Fruit fly (Drosophila melanogaster) whole organism, embryonic: ENCODE measurements around the gene MED14.

Experiments
- Atf3 ChIP-seq: fragments of 200-800 bp; sonication (Bioruptor generic); optimal IDR thresholded peaks from 3 replicates; lab custom pipeline; 2016; ENCODE audit warnings: missing biosample characterization, missing genetic modification characterization
- Bdp1 ChIP-seq: fragments of 200-800 bp; sonication (Bioruptor generic); optimal IDR thresholded peaks from 3 replicates; lab custom pipeline; 2016; ENCODE audit warnings: missing biosample characterization, missing genetic modification characterization
- Bgb ChIP-seq: fragments of 200-800 bp; sonication (Bioruptor generic); IDR thresholded peaks from 2 replicates; pipeline ENCODE4 v1.3.6; 2022; ENCODE audit warnings: missing biosample characterization, missing genetic modification characterization; ENCODE audit not compliant: partially characterized antibody
- Bteb2 ChIP-seq: fragments of 200-800 bp; sonication (Bioruptor generic); optimal IDR thresholded peaks from 2 replicates; lab custom pipeline; 2016; ENCODE audit warnings: missing biosample characterization, missing genetic modification characterization
- CG10267 ChIP-seq: fragments of 200-800 bp; sonication (Bioruptor generic); optimal IDR thresholded peaks from 2 replicates; lab custom pipeline; 2018; ENCODE audit warnings: missing biosample characterization, mild to moderate bottlenecking, missing genetic modification characterization, moderate library complexity
- CG10274 ChIP-seq: fragments of 200-800 bp; sonication (Bioruptor generic); optimal IDR thresholded peaks from 3 replicates; lab custom pipeline; 2017; ENCODE audit warnings: missing biosample characterization, mild to moderate bottlenecking, missing genetic modification characterization
- CG10565 ChIP-seq: fragments of 200-800 bp; sonication (Bioruptor generic); optimal IDR thresholded peaks from 3 replicates; lab custom pipeline; 2016; ENCODE audit warnings: missing biosample characterization, mild to moderate bottlenecking, missing genetic modification characterization
- CG11723 ChIP-seq: fragments of 200-800 bp; sonication (Bioruptor generic); optimal IDR thresholded peaks from 2 replicates; lab custom pipeline; 2017; ENCODE audit warnings: missing biosample characterization, mild to moderate bottlenecking, missing genetic modification characterization
- CG12942 ChIP-seq: fragments of 200-800 bp; sonication (Bioruptor generic); optimal IDR thresholded peaks from 3 replicates; lab custom pipeline; 2016; ENCODE audit warnings: missing biosample characterization, missing genetic modification characterization
- CG13424 ChIP-seq: fragments of 200-800 bp; sonication (Bioruptor generic); optimal IDR thresholded peaks from 2 replicates; lab custom pipeline; 2019; ENCODE audit warnings: missing biosample characterization, mild to moderate bottlenecking, missing genetic modification characterization, moderate library complexity
- CG14050 ChIP-seq: fragments of 200-800 bp; sonication (Bioruptor generic); IDR thresholded peaks from 3 replicates; pipeline ENCODE4 v1.3.6; 2022; ENCODE audit warnings: missing biosample characterization, missing genetic modification characterization
- CG15601 ChIP-seq: fragments of 200-800 bp; sonication (Bioruptor generic); optimal IDR thresholded peaks from 3 replicates; lab custom pipeline; 2019; ENCODE audit warnings: missing biosample characterization, mild to moderate bottlenecking, missing genetic modification characterization, moderate library complexity
- CG16815 ChIP-seq: fragments of 200-800 bp; sonication (Bioruptor generic); optimal IDR thresholded peaks from 3 replicates; lab custom pipeline; 2017; ENCODE audit warnings: missing biosample characterization, mild to moderate bottlenecking, missing genetic modification characterization
- CG16863 ChIP-seq: fragments of 200-800 bp; sonication (Bioruptor generic); optimal IDR thresholded peaks from 3 replicates; lab custom pipeline; 2016; ENCODE audit warnings: missing biosample characterization, missing genetic modification characterization
- CG17568 ChIP-seq: fragments of 200-800 bp; sonication (Bioruptor generic); optimal IDR thresholded peaks from 2 replicates; lab custom pipeline; 2018; ENCODE audit warnings: missing biosample characterization, mild to moderate bottlenecking, missing genetic modification characterization, moderate library complexity
- CG18619 ChIP-seq: fragments of 200-800 bp; sonication (Bioruptor generic); optimal IDR thresholded peaks from 3 replicates; lab custom pipeline; 2017; ENCODE audit warnings: missing biosample characterization, mild to moderate bottlenecking, missing genetic modification characterization
- CG3407 ChIP-seq: fragments of 200-800 bp; sonication (Bioruptor generic); optimal IDR thresholded peaks from 2 replicates; lab custom pipeline; 2018; ENCODE audit warnings: missing biosample characterization, mild to moderate bottlenecking, missing genetic modification characterization
- CG3838 ChIP-seq: fragments of 200-800 bp; sonication (Bioruptor generic); optimal IDR thresholded peaks from 3 replicates; lab custom pipeline; 2016; ENCODE audit warnings: missing biosample characterization, missing genetic modification characterization
- CG5245 ChIP-seq: fragments of 200-800 bp; sonication (Bioruptor generic); optimal IDR thresholded peaks from 3 replicates; lab custom pipeline; 2016; ENCODE audit warnings: missing biosample characterization, missing genetic modification characterization
- CG7556 ChIP-seq: fragments of 200-800 bp; sonication (Bioruptor generic); optimal IDR thresholded peaks from 2 replicates; lab custom pipeline; 2017; ENCODE audit warnings: missing biosample characterization, mild to moderate bottlenecking, missing genetic modification characterization
- CG7839 ChIP-seq: fragments of 200-800 bp; sonication (Bioruptor generic); optimal IDR thresholded peaks from 3 replicates; lab custom pipeline; 2018; ENCODE audit warnings: missing biosample characterization, mild to moderate bottlenecking, missing genetic modification characterization, moderate library complexity
- CG8478 ChIP-seq: fragments of >200 bp; optimal IDR thresholded peaks from 2 replicates; lab custom pipeline; 2018
- CTCF ChIP-seq: fragments of 200-800 bp; sonication (Bioruptor generic); optimal IDR thresholded peaks from 2 replicates; lab custom pipeline; 2017; ENCODE audit warnings: missing biosample characterization, mild to moderate bottlenecking, missing genetic modification characterization, moderate library complexity
- Dek ChIP-seq: fragments of 200-800 bp; sonication (Bioruptor generic); optimal IDR thresholded peaks from 3 replicates; lab custom pipeline; 2019; ENCODE audit warnings: missing biosample characterization, mild to moderate bottlenecking, missing genetic modification characterization, moderate library complexity
- Doc2 ChIP-seq: fragments of 200-800 bp; sonication (Bioruptor generic); IDR thresholded peaks from 2 replicates; pipeline ENCODE4 v1.3.6; 2022; ENCODE audit warnings: missing biosample characterization, missing genetic modification characterization
- Gsc ChIP-seq: fragments of 200-800 bp; sonication (Bioruptor generic); IDR thresholded peaks from 2 replicates; pipeline ENCODE4 v1.3.6; 2022; ENCODE audit warnings: missing biosample characterization, missing genetic modification characterization
- HLH54F ChIP-seq: fragments of 200-800 bp; sonication (Bioruptor generic); optimal IDR thresholded peaks from 3 replicates; lab custom pipeline; 2016; ENCODE audit warnings: missing biosample characterization, missing genetic modification characterization
- Hr78 ChIP-seq, 2 experiments: fragments of 200-800 bp in 1 of 2; fragments of >200 bp in 1 of 2; sonication (Bioruptor generic) in 1 of 2; optimal IDR thresholded peaks; 2 replicates each; lab custom pipeline; 2017 to 2019; ENCODE audit warnings: missing biosample characterization in 2 of 2, missing genetic modification characterization in 2 of 2, mild to moderate bottlenecking in 1 of 2, moderate library complexity in 1 of 2
- NC2β ChIP-seq: fragments of 200-800 bp; sonication (Bioruptor generic); optimal IDR thresholded peaks from 2 replicates; lab custom pipeline; 2016; ENCODE audit warnings: missing biosample characterization, missing genetic modification characterization
- NFAT ChIP-seq: fragments of 200-800 bp; sonication (Bioruptor generic); IDR thresholded peaks from 2 replicates; pipeline ENCODE4 v1.3.6; 2022; ENCODE audit warnings: missing biosample characterization, missing genetic modification characterization
- Neu2 ChIP-seq: fragments of 200-800 bp; sonication (Bioruptor generic); optimal IDR thresholded peaks from 3 replicates; lab custom pipeline; 2016; ENCODE audit warnings: missing biosample characterization, missing genetic modification characterization, borderline replicate concordance
- Optix ChIP-seq: fragments of 200-800 bp; sonication (Bioruptor generic); IDR thresholded peaks from 3 replicates; pipeline ENCODE4 v1.3.6; 2022; ENCODE audit warnings: missing biosample characterization, missing genetic modification characterization
- Sry-δ ChIP-seq: fragments of 200-800 bp; sonication (Bioruptor generic); optimal IDR thresholded peaks from 2 replicates; lab custom pipeline; 2016; ENCODE audit warnings: missing biosample characterization, missing genetic modification characterization
- Ssrp ChIP-seq: fragments of 200-800 bp; sonication (Bioruptor generic); optimal IDR thresholded peaks from 2 replicates; lab custom pipeline; 2018; ENCODE audit warnings: missing biosample characterization, mild to moderate bottlenecking, missing genetic modification characterization, moderate library complexity
- az2 ChIP-seq: fragments of 200-800 bp; sonication (Bioruptor generic); optimal IDR thresholded peaks from 3 replicates; lab custom pipeline; 2016; ENCODE audit warnings: missing biosample characterization, missing genetic modification characterization
- bsh ChIP-seq, 2 experiments: fragments of 200-800 bp; sonication (Bioruptor generic); optimal IDR thresholded peaks; 2 replicates each; lab custom pipeline; 2017 to 2018; ENCODE audit warnings: mild to moderate bottlenecking in 2 of 2, missing biosample characterization in 2 of 2, missing genetic modification characterization in 2 of 2, moderate library complexity in 1 of 2
- caup ChIP-seq: fragments of 200-800 bp; sonication (Bioruptor generic); optimal IDR thresholded peaks from 3 replicates; lab custom pipeline; 2017; ENCODE audit warnings: missing biosample characterization, mild to moderate bottlenecking, missing genetic modification characterization, moderate library complexity; ENCODE audit not compliant: severe bottlenecking
- crp ChIP-seq, 2 experiments: fragments of 200-800 bp; sonication (Bioruptor generic); optimal IDR thresholded peaks; 2 replicates in 1 of 2; 3 replicates in 1 of 2; lab custom pipeline; 2017; ENCODE audit warnings: missing biosample characterization in 2 of 2, missing genetic modification characterization in 2 of 2, mild to moderate bottlenecking in 1 of 2, moderate library complexity in 1 of 2
- dan ChIP-seq: fragments of 200-800 bp; sonication (Bioruptor generic); IDR thresholded peaks from 2 replicates; pipeline ENCODE4 v1.3.6; 2022; ENCODE audit warnings: missing biosample characterization, missing genetic modification characterization
- en ChIP-seq: fragments of 200-800 bp; sonication (Bioruptor generic); optimal IDR thresholded peaks from 2 replicates; lab custom pipeline; 2016; ENCODE audit warnings: missing biosample characterization, missing genetic modification characterization
- eve ChIP-seq, 2 experiments: fragments of >200 bp; optimal IDR thresholded peaks; 2 replicates each; lab custom pipeline; 2017; ENCODE audit warnings: missing biosample characterization in 2 of 2, missing genetic modification characterization in 2 of 2
- fd64A ChIP-seq: fragments of 200-800 bp; sonication (Bioruptor generic); optimal IDR thresholded peaks from 3 replicates; lab custom pipeline; 2018; ENCODE audit warnings: missing biosample characterization, mild to moderate bottlenecking, missing genetic modification characterization
- hbn ChIP-seq: fragments of 200-800 bp; sonication (Bioruptor generic); IDR thresholded peaks from 2 replicates; pipeline ENCODE4 v1.3.6; 2022; ENCODE audit warnings: missing biosample characterization, missing genetic modification characterization; ENCODE audit not compliant: partially characterized antibody
- knrl ChIP-seq: fragments of 200-800 bp; sonication (Bioruptor generic); IDR thresholded peaks from 3 replicates; pipeline ENCODE4 v1.3.6; 2022; ENCODE audit warnings: missing biosample characterization, missing genetic modification characterization; ENCODE audit not compliant: partially characterized antibody
- mirr ChIP-seq: fragments of 200-800 bp; sonication (Bioruptor generic); optimal IDR thresholded peaks from 3 replicates; lab custom pipeline; 2018; ENCODE audit warnings: missing biosample characterization, mild to moderate bottlenecking, missing genetic modification characterization
- oc ChIP-seq: fragments of 200-800 bp; sonication (Bioruptor generic); optimal IDR thresholded peaks from 2 replicates; lab custom pipeline; 2018; ENCODE audit warnings: missing biosample characterization, mild to moderate bottlenecking, missing genetic modification characterization, moderate library complexity
- peb ChIP-seq: fragments of 200-800 bp; sonication (Bioruptor generic); IDR thresholded peaks from 2 replicates; pipeline ENCODE4 v1.3.6; 2022; ENCODE audit warnings: missing biosample characterization, missing genetic modification characterization
- pzg ChIP-seq: fragments of 200-800 bp; sonication (Bioruptor generic); optimal IDR thresholded peaks from 3 replicates; lab custom pipeline; 2018; ENCODE audit warnings: missing biosample characterization, mild to moderate bottlenecking, missing genetic modification characterization, moderate library complexity
- ssp ChIP-seq: fragments of 200-800 bp; sonication (Bioruptor generic); IDR thresholded peaks from 2 replicates; pipeline ENCODE4 v1.3.6; 2022; ENCODE audit warnings: missing biosample characterization, missing genetic modification characterization
- tna ChIP-seq: fragments of 200-800 bp; sonication (Bioruptor generic); IDR thresholded peaks from 2 replicates; pipeline ENCODE4 v1.3.6; 2022; ENCODE audit warnings: missing biosample characterization, missing genetic modification characterization; ENCODE audit not compliant: partially characterized antibody

The MED14 gene

dm6 chr3L:552950-553349 lies 40.1 kb upstream of the MED14 start (continued):
- peak in 1 of 2 experiments; percentile 39 for TF ChIP-seq Hr78 (GFP tag; optimal IDR thresholded peaks at IDR 0.05; lab: Kevin White, UChicago)
- TF ChIP-seq CG3838: no peak
- peak; percentile 64 for TF ChIP-seq Bteb2 (GFP tag; lab: Kevin White, UChicago)
- TF ChIP-seq CG18619 (GFP tag; lab: Kevin White, UChicago): peak; percentile 53
- peak; percentile 18 for TF ChIP-seq CTCF (GFP tag; lab: Kevin White, UChicago)
- peak in 1 of 2 experiments; percentile 91 for TF ChIP-seq eve (GFP tag; optimal IDR thresholded peaks at IDR 0.05; lab: Kevin White, UChicago)
- peak; percentile 14; the same call in 1 of the 2 replicates for TF ChIP-seq ssp (GFP tag; lab: Robert Waterston, UW)
- peak; percentile 56 for TF ChIP-seq Atf3
- peak; percentile 64; the same call in 2 of the 3 replicates for TF ChIP-seq CG14050 (GFP tag; lab: Robert Waterston, UW)
- TF ChIP-seq CG10267 (tag; lab: Kevin White, UChicago): peak; percentile 46
- TF ChIP-seq en (GFP tag; lab: Kevin White, UChicago): no peak
- TF ChIP-seq Neu2 (GFP tag; lab: Kevin White, UChicago): no peak
- TF ChIP-seq CG7556 (GFP tag; lab: Kevin White, UChicago): peak; percentile 54
- peak; percentile 45 for TF ChIP-seq CG10274 (GFP tag; lab: Kevin White, UChicago)
- peak; percentile 34 for TF ChIP-seq Bdp1 (GFP tag; lab: Kevin White, UChicago)
- TF ChIP-seq NC2β (GFP tag; lab: Kevin White, UChicago): peak; percentile 32
- no peak for TF ChIP-seq tna (GFP tag; lab: Robert Waterston, UW)
- TF ChIP-seq CG3407 (GFP tag; lab: Kevin White, UChicago): peak; percentile 48
- peak; percentile 66 for TF ChIP-seq HLH54F (GFP tag; lab: Kevin White, UChicago)
- TF ChIP-seq CG16863: peak; percentile 60
- peak; percentile 59 for TF ChIP-seq Dek
- peak; percentile 65 for TF ChIP-seq CG5245 (GFP tag; lab: Kevin White, UChicago)
- TF ChIP-seq Optix: peak; percentile 80
- TF ChIP-seq crp (GFP tag; optimal IDR thresholded peaks at IDR 0.05; lab: Kevin White, UChicago): peak in 1 of 2 experiments; percentile 7
- TF ChIP-seq knrl (GFP tag; lab: Robert Waterston, UW): no peak
- peak; percentile 55; the same call in 1 of the 2 replicates for TF ChIP-seq peb
- peak; percentile 41 for TF ChIP-seq CG11723 (GFP tag; lab: Kevin White, UChicago)
- peak; percentile 48 for TF ChIP-seq Ssrp (tag; lab: Kevin White, UChicago)
- peak; percentile 80 for TF ChIP-seq caup (GFP tag; lab: Kevin White, UChicago)
- TF ChIP-seq oc (tag; lab: Kevin White, UChicago): peak; percentile 73
- TF ChIP-seq CG13424: peak; percentile 65
- no peak for TF ChIP-seq Bgb (GFP tag; lab: Robert Waterston, UW)
- peak; percentile 37 for TF ChIP-seq CG12942 (GFP tag; lab: Kevin White, UChicago)
- peak; percentile 9 for TF ChIP-seq fd64A
- TF ChIP-seq Doc2 (GFP tag; lab: Robert Waterston, UW): no peak
- TF ChIP-seq mirr (GFP tag; lab: Kevin White, UChicago): peak; percentile 35
- TF ChIP-seq Sry-δ: peak; percentile 28
- no peak for TF ChIP-seq CG8478 (lab: Kevin White, UChicago)
- TF ChIP-seq Gsc: no peak; the same call in 1 of the 2 replicates
- peak; percentile 22 for TF ChIP-seq CG17568 (GFP tag; lab: Kevin White, UChicago)
- peak; percentile 81 for TF ChIP-seq CG7839 (tag; lab: Kevin White, UChicago)
- no peak for TF ChIP-seq dan (GFP tag; lab: Robert Waterston, UW)
- no peak for TF ChIP-seq hbn (GFP tag; lab: Robert Waterston, UW)
- peak; percentile 16 for TF ChIP-seq CG16815 (GFP tag; lab: Kevin White, UChicago)
- TF ChIP-seq bsh (GFP tag; optimal IDR thresholded peaks at IDR 0.05; lab: Kevin White, UChicago): peak; percentile 17 to 68
- TF ChIP-seq CG10565 (GFP tag; lab: Kevin White, UChicago): no peak
- no peak for TF ChIP-seq pzg (GFP tag; lab: Kevin White, UChicago)
- peak; percentile 64 for TF ChIP-seq az2 (GFP tag; lab: Kevin White, UChicago)
- TF ChIP-seq NFAT: 0 out of 2 replicates have a peak, but pooled peaks have one; percentile 56
- peak; percentile 7 for TF ChIP-seq CG15601 (tag; lab: Kevin White, UChicago)
